Fruit fly (Drosophila melanogaster) whole organism, embryonic: Measurements from ENCODE around the gene CG14269.

ENCODE experiments used
- Awh ChIP-seq: fragments of 200-800 bp; sonication (Bioruptor generic); IDR thresholded peaks from 2 replicates; pipeline ENCODE4, ENCODE4 v1.3.6; 2022; ENCODE audit warnings: missing biosample characterization, missing genetic modification characterization
- CG10267 ChIP-seq: fragments of 200-800 bp; sonication (Bioruptor generic); optimal IDR thresholded peaks from 2 replicates; lab custom pipeline; 2018; ENCODE audit warnings: missing biosample characterization, mild to moderate bottlenecking, missing genetic modification characterization, moderate library complexity
- CG10366 ChIP-seq: fragments of 200-800 bp; sonication (Bioruptor generic); IDR thresholded peaks from 2 replicates; pipeline ENCODE4 v1.3.6; 2022; ENCODE audit warnings: missing biosample characterization, missing genetic modification characterization
- CG10654 ChIP-seq: fragments of 200-800 bp; sonication (Bioruptor generic); optimal IDR thresholded peaks from 2 replicates; lab custom pipeline; 2016; ENCODE audit warnings: missing biosample characterization, missing genetic modification characterization
- CG12391 ChIP-seq: fragments of 200-800 bp; sonication (Bioruptor generic); optimal IDR thresholded peaks from 3 replicates; lab custom pipeline; 2018; ENCODE audit warnings: missing biosample characterization, mild to moderate bottlenecking, missing genetic modification characterization, moderate library complexity
- CG12769 ChIP-seq: fragments of 200-800 bp; sonication (Bioruptor generic); optimal IDR thresholded peaks from 2 replicates; lab custom pipeline; 2019; ENCODE audit warnings: missing biosample characterization, mild to moderate bottlenecking, missing genetic modification characterization, moderate library complexity
- CG13624 ChIP-seq: fragments of 200-800 bp; sonication (Bioruptor generic); optimal IDR thresholded peaks from 2 replicates; lab custom pipeline; 2016; ENCODE audit warnings: missing biosample characterization, missing genetic modification characterization
- CG15269 ChIP-seq: fragments of 200-800 bp; sonication (Bioruptor generic); optimal IDR thresholded peaks from 2 replicates; lab custom pipeline; 2018; ENCODE audit warnings: missing biosample characterization, mild to moderate bottlenecking, missing genetic modification characterization, moderate library complexity
- CG15601 ChIP-seq: fragments of 200-800 bp; sonication (Bioruptor generic); optimal IDR thresholded peaks from 3 replicates; lab custom pipeline; 2019; ENCODE audit warnings: missing biosample characterization, mild to moderate bottlenecking, missing genetic modification characterization, moderate library complexity
- CG15696 ChIP-seq: fragments of 200-800 bp; sonication (Bioruptor generic); optimal IDR thresholded peaks from 2 replicates; lab custom pipeline; 2019; ENCODE audit warnings: missing biosample characterization, mild to moderate bottlenecking, missing genetic modification characterization, moderate library complexity
- CG1602 ChIP-seq: fragments of 200-800 bp; sonication (Bioruptor generic); optimal IDR thresholded peaks from 3 replicates; lab custom pipeline; 2016; ENCODE audit warnings: missing biosample characterization, missing genetic modification characterization
- CG17385 ChIP-seq: fragments of 200-800 bp; sonication (Bioruptor generic); optimal IDR thresholded peaks from 3 replicates; lab custom pipeline; 2018; ENCODE audit warnings: missing biosample characterization, mild to moderate bottlenecking, missing genetic modification characterization
- CG17568 ChIP-seq: fragments of 200-800 bp; sonication (Bioruptor generic); optimal IDR thresholded peaks from 2 replicates; lab custom pipeline; 2018; ENCODE audit warnings: missing biosample characterization, mild to moderate bottlenecking, missing genetic modification characterization, moderate library complexity
- CG1792 ChIP-seq: fragments of 200-800 bp; sonication (Bioruptor generic); optimal IDR thresholded peaks from 2 replicates; lab custom pipeline; 2016; ENCODE audit warnings: missing biosample characterization, missing genetic modification characterization
- CG2678 ChIP-seq: fragments of 200-800 bp; sonication (Bioruptor generic); optimal IDR thresholded peaks from 3 replicates; lab custom pipeline; 2019; ENCODE audit warnings: missing biosample characterization, mild to moderate bottlenecking, missing genetic modification characterization, moderate library complexity
- CG33557 ChIP-seq: fragments of 200-800 bp; sonication (Bioruptor generic); optimal IDR thresholded peaks from 2 replicates; lab custom pipeline; 2019; ENCODE audit warnings: missing biosample characterization, mild to moderate bottlenecking, missing genetic modification characterization, moderate library complexity
- CG3847 ChIP-seq: fragments of 200-800 bp; sonication (Bioruptor generic); IDR thresholded peaks from 2 replicates; pipeline ENCODE4 v1.3.6; 2022; ENCODE audit warnings: missing biosample characterization, missing genetic modification characterization
- CG6654 ChIP-seq: fragments of 200-800 bp; sonication (Bioruptor generic); optimal IDR thresholded peaks from 2 replicates; lab custom pipeline; 2017; ENCODE audit warnings: missing biosample characterization, mild to moderate bottlenecking, missing genetic modification characterization
- CG8388 ChIP-seq: fragments of 200-800 bp; sonication (Bioruptor generic); optimal IDR thresholded peaks from 2 replicates; lab custom pipeline; 2019; ENCODE audit warnings: missing biosample characterization, mild to moderate bottlenecking, missing genetic modification characterization, moderate library complexity
- CoRest ChIP-seq: fragments of 200-800 bp; sonication (Bioruptor generic); optimal IDR thresholded peaks from 3 replicates; lab custom pipeline; 2018; ENCODE audit warnings: missing biosample characterization, mild to moderate bottlenecking, missing genetic modification characterization, moderate library complexity
- Doc2 ChIP-seq: fragments of 200-800 bp; sonication (Bioruptor generic); IDR thresholded peaks from 2 replicates; pipeline ENCODE4 v1.3.6; 2022; ENCODE audit warnings: missing biosample characterization, missing genetic modification characterization
- Dp ChIP-seq: fragments of 200-800 bp; sonication (Bioruptor generic); optimal IDR thresholded peaks from 2 replicates; lab custom pipeline; 2018; ENCODE audit warnings: missing biosample characterization, mild to moderate bottlenecking, missing genetic modification characterization, moderate library complexity
- Drgx ChIP-seq: fragments of 200-800 bp; sonication (Bioruptor generic); IDR thresholded peaks from 2 replicates; pipeline ENCODE4 v1.3.6; 2022; ENCODE audit warnings: missing biosample characterization, missing genetic modification characterization
- E2f1 ChIP-seq: fragments of 200-800 bp; sonication (Bioruptor generic); IDR thresholded peaks from 2 replicates; pipeline ENCODE4 v1.3.6; 2022; ENCODE audit warnings: missing biosample characterization, missing genetic modification characterization
- Hr3 ChIP-seq: fragments of 200-800 bp; sonication (Bioruptor generic); optimal IDR thresholded peaks from 3 replicates; lab custom pipeline; 2016; ENCODE audit warnings: missing biosample characterization, missing genetic modification characterization
- Med ChIP-seq: fragments of 200-800 bp; sonication (Bioruptor generic); peaks from one replicate; lab custom pipeline; 2016; ENCODE audit warnings: missing biosample characterization, missing genetic modification characterization, mild to moderate bottlenecking, inconsistent platforms, moderate library complexity
- Neu2 ChIP-seq: fragments of 200-800 bp; sonication (Bioruptor generic); optimal IDR thresholded peaks from 3 replicates; lab custom pipeline; 2016; ENCODE audit warnings: missing biosample characterization, missing genetic modification characterization, borderline replicate concordance
- Poxn ChIP-seq: fragments of 200-800 bp; sonication (Bioruptor generic); IDR thresholded peaks from 2 replicates; pipeline ENCODE4 v1.3.6; 2022; ENCODE audit warnings: missing biosample characterization, missing genetic modification characterization
- Rfx ChIP-seq: fragments of 200-800 bp; sonication (Bioruptor generic); IDR thresholded peaks from 2 replicates; pipeline ENCODE4 v1.3.6; 2022; ENCODE audit warnings: missing biosample characterization, missing genetic modification characterization
- Sox100B ChIP-seq: fragments of 200-800 bp; sonication (Bioruptor generic); optimal IDR thresholded peaks from 3 replicates; lab custom pipeline; 2018; ENCODE audit warnings: missing biosample characterization, mild to moderate bottlenecking, missing genetic modification characterization
- Sox102F ChIP-seq: fragments of 200-800 bp; sonication (Bioruptor generic); optimal IDR thresholded peaks from 2 replicates; lab custom pipeline; 2018; ENCODE audit warnings: missing biosample characterization, mild to moderate bottlenecking, missing genetic modification characterization, moderate library complexity
- ara ChIP-seq: fragments of 200-800 bp; sonication (Bioruptor generic); IDR thresholded peaks from 2 replicates; pipeline ENCODE4 v1.3.6; 2022; ENCODE audit warnings: missing biosample characterization, missing genetic modification characterization
- crol ChIP-seq: fragments of 200-800 bp; sonication (Bioruptor generic); IDR thresholded peaks from 2 replicates; pipeline ENCODE4 v1.3.6; 2022; ENCODE audit warnings: missing biosample characterization, missing genetic modification characterization
- en ChIP-seq: fragments of 200-800 bp; sonication (Bioruptor generic); optimal IDR thresholded peaks from 2 replicates; lab custom pipeline; 2016; ENCODE audit warnings: missing biosample characterization, missing genetic modification characterization
- fd3F ChIP-seq: fragments of 200-800 bp; sonication (Bioruptor generic); optimal IDR thresholded peaks from 2 replicates; lab custom pipeline; 2018; ENCODE audit warnings: missing biosample characterization, mild to moderate bottlenecking, missing genetic modification characterization, moderate library complexity
- hbn ChIP-seq: fragments of 200-800 bp; sonication (Bioruptor generic); IDR thresholded peaks from 2 replicates; pipeline ENCODE4 v1.3.6; 2022; ENCODE audit warnings: missing biosample characterization, missing genetic modification characterization; ENCODE audit not compliant: partially characterized antibody
- hkb ChIP-seq, 2 experiments: fragments of 200-800 bp in 1 of 2; fragments of >200 bp in 1 of 2; sonication (Bioruptor generic) in 1 of 2; IDR thresholded peaks in 1 of 2; optimal IDR thresholded peaks in 1 of 2; 2 replicates each; pipeline versions ENCODE4 v1.3.6 to Lab custom; 2017 to 2022; ENCODE audit warnings: missing biosample characterization in 1 of 2, missing genetic modification characterization in 1 of 2
- nau ChIP-seq: fragments of 200-800 bp; sonication (Bioruptor generic); optimal IDR thresholded peaks from 3 replicates; lab custom pipeline; 2017; ENCODE audit warnings: missing biosample characterization, mild to moderate bottlenecking, missing genetic modification characterization, missing genetic modification reagents
- nmo ChIP-seq: fragments of 200-800 bp; sonication (Bioruptor generic); optimal IDR thresholded peaks from 2 replicates; lab custom pipeline; 2018; ENCODE audit warnings: missing biosample characterization, mild to moderate bottlenecking, missing genetic modification characterization, moderate library complexity
- pan ChIP-seq, 4 experiments: fragments of >200 bp in 3 of 4; fragments of 200-800 bp in 1 of 4; sonication (Bioruptor generic) in 1 of 4; optimal IDR thresholded peaks in 3 of 4; IDR thresholded peaks in 1 of 4; 2 replicates each; pipeline versions ENCODE4 v1.3.6 to Lab custom; 2017 to 2022; ENCODE audit warnings: missing biosample characterization in 2 of 4, missing genetic modification characterization in 2 of 4, mixed read lengths in 1 of 4
- pho ChIP-seq: fragments of 200-800 bp; sonication (Bioruptor generic); optimal IDR thresholded peaks from 2 replicates; lab custom pipeline; 2016; ENCODE audit warnings: missing biosample characterization, missing genetic modification characterization
- repo ChIP-seq: fragments of 200-800 bp; sonication (Bioruptor generic); optimal IDR thresholded peaks from 2 replicates; lab custom pipeline; 2016; ENCODE audit warnings: missing biosample characterization, missing genetic modification characterization
- row ChIP-seq: fragments of 200-800 bp; sonication (Bioruptor generic); IDR thresholded peaks from 3 replicates; pipeline ENCODE4 v1.3.6; 2022; ENCODE audit warnings: missing biosample characterization, missing genetic modification characterization
- scrt ChIP-seq: fragments of 200-800 bp; sonication (Bioruptor generic); optimal IDR thresholded peaks from 2 replicates; lab custom pipeline; 2018; ENCODE audit warnings: missing biosample characterization, mild to moderate bottlenecking, missing genetic modification characterization, moderate library complexity
- slbo ChIP-seq: fragments of 200-800 bp; sonication (Bioruptor generic); IDR thresholded peaks from 2 replicates; pipeline ENCODE4 v1.3.6; 2022; ENCODE audit warnings: missing biosample characterization, missing genetic modification characterization
- stc ChIP-seq: fragments of 200-800 bp; sonication (Bioruptor generic); IDR thresholded peaks from 2 replicates; pipeline ENCODE4 v1.3.6; 2022; ENCODE audit warnings: missing biosample characterization, missing genetic modification characterization
- tap ChIP-seq: fragments of 200-800 bp; optimal IDR thresholded peaks from 3 replicates; lab custom pipeline; 2019; ENCODE audit warnings: missing biosample characterization, mild to moderate bottlenecking, missing genetic modification characterization, moderate library complexity
- ttk ChIP-seq: fragments of 200-800 bp; sonication (Bioruptor generic); IDR thresholded peaks from 2 replicates; pipeline ENCODE4 v2.1.2; 2022; ENCODE audit warnings: missing biosample characterization, missing genetic modification characterization

CG14269 gene

DNA sequence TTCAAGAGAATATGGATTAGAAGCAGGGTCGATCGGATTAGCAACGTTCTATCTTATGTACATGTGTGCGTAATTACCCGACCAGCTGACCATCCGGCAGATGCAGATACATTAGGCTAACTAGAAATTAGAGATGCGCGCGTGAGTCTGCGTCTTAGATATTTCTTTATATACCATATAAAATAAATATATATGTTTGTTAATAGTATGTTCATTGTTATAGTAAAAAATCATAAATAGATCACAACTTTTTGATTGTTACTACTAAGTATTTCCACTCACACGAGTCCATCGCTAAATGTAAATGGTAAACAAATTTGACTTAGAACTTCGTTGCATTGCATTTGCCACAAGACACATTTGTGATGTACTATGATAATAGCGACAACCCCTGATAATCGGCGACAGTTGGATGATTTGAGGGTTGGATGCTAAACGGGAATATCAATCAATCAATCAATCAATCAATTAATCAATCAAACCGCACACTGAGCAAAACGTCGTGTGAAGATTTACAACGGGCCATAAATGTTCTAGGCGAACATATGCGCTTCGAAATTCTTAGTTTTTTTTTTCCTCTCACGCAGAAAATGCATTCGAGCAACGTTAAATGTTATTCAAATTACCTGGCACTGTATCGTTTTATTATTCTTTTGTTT lies 38.6 kb downstream of the CG14269 start (continued):
- peak; percentile 60 for TF ChIP-seq slbo (GFP tag; lab: Robert Waterston, UW)
- TF ChIP-seq ara, result peak; percentile 66
- TF ChIP-seq fd3F (GFP tag; lab: Kevin White, UChicago), result peak; percentile 43
- peak; percentile 37 for TF ChIP-seq CG2678
- peak; percentile 54; the same call in 1 of the 2 replicates for TF ChIP-seq E2f1 (GFP tag; lab: Robert Waterston, UW)
- peak; percentile 43 for TF ChIP-seq CoRest (tag; lab: Kevin White, UChicago)
- peak; percentile 45 for TF ChIP-seq Med (GFP tag; lab: Kevin White, UChicago)
- TF ChIP-seq CG15696, result peak; percentile 68
- TF ChIP-seq repo (GFP tag; lab: Kevin White, UChicago), result no peak
- TF ChIP-seq pho, result no peak
- peak; percentile 20 for TF ChIP-seq CG1602
- no peak for TF ChIP-seq Awh (GFP tag; lab: Robert Waterston, UW)
- no peak for TF ChIP-seq CG13624 (GFP tag; lab: Kevin White, UChicago)
- peak; percentile 27; the same call in 1 of the 2 replicates for TF ChIP-seq Drgx
- 0 out of 2 replicates have a peak, but pooled peaks have one; percentile 23 for TF ChIP-seq ttk (GFP tag; lab: Robert Waterston, UW)
- TF ChIP-seq CG17568 (GFP tag; lab: Kevin White, UChicago), result peak; percentile 34
- TF ChIP-seq Sox102F, result peak; percentile 64
- TF ChIP-seq CG3847, result peak; percentile 29; the same call in 1 of the 2 replicates
- peak; percentile 43 for TF ChIP-seq CG10366 (GFP tag; lab: Robert Waterston, UW)
- no peak for TF ChIP-seq nau (GFP tag; lab: Kevin White, UChicago)
- no peak for TF ChIP-seq pan (optimal IDR thresholded peaks at IDR 0.05; lab: Kevin White, UChicago)
- TF ChIP-seq pan (GFP tag; optimal IDR thresholded peaks at IDR 0.05 in 1 of 2, IDR thresholded peaks at IDR 0.05 in 1 of 2), result peak in 1 of 2 experiments; percentile 65
- peak; percentile 48 for TF ChIP-seq CG15269 (tag; lab: Kevin White, UChicago)
- TF ChIP-seq Hr3 (GFP tag; lab: Kevin White, UChicago), result peak; percentile 4
- peak; percentile 39 for TF ChIP-seq nmo (GFP tag; lab: Kevin White, UChicago)
- peak; percentile 41 for TF ChIP-seq tap (tag; lab: Kevin White, UChicago)
- TF ChIP-seq Rfx (GFP tag; lab: Robert Waterston, UW), result peak; percentile 56; the same call in 1 of the 2 replicates
- TF ChIP-seq Doc2 (GFP tag; lab: Robert Waterston, UW), result no peak
- TF ChIP-seq hkb (optimal IDR thresholded peaks at IDR 0.05; lab: Kevin White, UChicago), result no peak
- TF ChIP-seq hkb (GFP tag; IDR thresholded peaks at IDR 0.05; lab: Robert Waterston, UW), result peak; percentile 44; the same call in 1 of the 2 replicates
- TF ChIP-seq CG8388 (GFP tag; lab: Kevin White, UChicago), result peak; percentile 47
- no peak for TF ChIP-seq Dp (GFP tag; lab: Kevin White, UChicago)
- TF ChIP-seq CG12391, result peak; percentile 66
- no peak for TF ChIP-seq scrt
- TF ChIP-seq CG10654 (GFP tag; lab: Kevin White, UChicago), result no peak
- no peak for TF ChIP-seq Neu2
- peak; percentile 40 for TF ChIP-seq CG10267 (tag; lab: Kevin White, UChicago)
- TF ChIP-seq CG17385 (GFP tag; lab: Kevin White, UChicago), result peak; percentile 51
- TF ChIP-seq Sox100B (GFP tag; lab: Kevin White, UChicago), result peak; percentile 23
- peak; percentile 44; the same call in 1 of the 2 replicates for TF ChIP-seq stc
- TF ChIP-seq en (GFP tag; lab: Kevin White, UChicago), result no peak
- TF ChIP-seq CG12769 (tag; lab: Kevin White, UChicago), result no peak
- TF ChIP-seq hbn (GFP tag; lab: Robert Waterston, UW), result no peak; the same call in 1 of the 2 replicates
- TF ChIP-seq CG33557 (GFP tag; lab: Kevin White, UChicago), result peak; percentile 43
- no peak for TF ChIP-seq crol (GFP tag; lab: Robert Waterston, UW)
- peak; percentile 73 for TF ChIP-seq row (GFP tag; lab: Robert Waterston, UW)
- TF ChIP-seq Poxn (GFP tag; lab: Robert Waterston, UW), result no peak
- TF ChIP-seq CG6654 (GFP tag; lab: Kevin White, UChicago), result no peak
- no peak for TF ChIP-seq CG1792 (GFP tag; lab: Kevin White, UChicago)
- TF ChIP-seq CG15601 (tag; lab: Kevin White, UChicago), result peak; percentile 11
